Worm (Caenorhabditis elegans) whole organism, L1 larva: Measurements from ENCODE around the gene F47B8.2.
A peak's percentile ranks its signal among the peaks of the same experiment; 100 is the strongest.

Source experiments
- C04F5.9 ChIP-seq: sonication (generic microtip); optimal IDR thresholded peaks from 2 replicates; lab custom pipeline; 2016; ENCODE audit warnings: missing genetic modification characterization, missing compliant biosample characterization
- C16A3.4 ChIP-seq: fragments of 150-350 bp; optimal IDR thresholded peaks from 2 replicates; lab custom pipeline; 2014; ENCODE audit warnings: missing biosample characterization, missing genetic modification characterization
- C34B4.2 ChIP-seq: sonication (generic microtip); optimal IDR thresholded peaks from 2 replicates; lab custom pipeline; 2017; ENCODE audit warnings: mild to moderate bottlenecking, missing genetic modification characterization, missing compliant biosample characterization
- Y116A8C.19 ChIP-seq: sonication (generic microtip); optimal IDR thresholded peaks from 2 replicates; lab custom pipeline; 2016; ENCODE audit warnings: missing compliant biosample characterization, missing genetic modification characterization, borderline replicate concordance
- blmp-1 ChIP-seq: fragments of 150-350 bp; optimal IDR thresholded peaks from 2 replicates; lab custom pipeline; 2014; ENCODE audit warnings: missing biosample characterization, missing genetic modification characterization
- ceh-63 ChIP-seq: fragments of 200-800 bp; sonication (Bioruptor generic); optimal IDR thresholded peaks from 2 replicates; lab custom pipeline; 2018; ENCODE audit warnings: mild to moderate bottlenecking, missing genetic modification characterization, missing compliant biosample characterization
- ceh-8 ChIP-seq: fragments of 200-800 bp; sonication (Bioruptor generic); optimal IDR thresholded peaks from 2 replicates; lab custom pipeline; 2018; ENCODE audit warnings: mild to moderate bottlenecking, missing genetic modification characterization, moderate library complexity, missing compliant biosample characterization
- ceh-82 ChIP-seq, 3 experiments: fragments of 150-350 bp in 1 of 3; sonication (generic microtip) in 2 of 3; optimal IDR thresholded peaks; 2 replicates each; lab custom pipeline; 2014 to 2017; ENCODE audit warnings: missing biosample characterization in 3 of 3, missing genetic modification characterization in 3 of 3
- ceh-88 ChIP-seq: fragments of 200-800 bp; sonication (Bioruptor generic); IDR thresholded peaks from 2 replicates; pipeline ENCODE4 v1.3.6; 2022; ENCODE audit warnings: missing genetic modification characterization, missing compliant biosample characterization
- ceh-90 ChIP-seq: sonication (generic microtip); optimal IDR thresholded peaks from 2 replicates; lab custom pipeline; 2016; ENCODE audit warnings: missing genetic modification characterization, missing compliant biosample characterization
- dsc-1 ChIP-seq: sonication (generic microtip); optimal IDR thresholded peaks from 2 replicates; lab custom pipeline; 2016; ENCODE audit warnings: mild to moderate bottlenecking, missing genetic modification characterization, missing compliant biosample characterization
- elt-2 ChIP-seq: sonication (generic microtip); optimal IDR thresholded peaks from 2 replicates; lab custom pipeline; 2016; ENCODE audit warnings: missing genetic modification characterization, mild to moderate bottlenecking, inconsistent platforms, missing compliant biosample characterization, missing genetic modification reagents
- ets-5 ChIP-seq: fragments of 200-800 bp; sonication (Bioruptor generic); IDR thresholded peaks from 2 replicates; pipeline ENCODE4 v1.3.6; 2022; ENCODE audit warnings: missing genetic modification characterization, missing compliant biosample characterization
- fkh-10 ChIP-seq: sonication (generic microtip); optimal IDR thresholded peaks from 2 replicates; lab custom pipeline; 2017; ENCODE audit warnings: missing biosample characterization, missing genetic modification reagents, missing genetic modification characterization
- fkh-4 ChIP-seq: sonication (generic microtip); optimal IDR thresholded peaks from 2 replicates; lab custom pipeline; 2016; ENCODE audit warnings: missing compliant biosample characterization, missing genetic modification characterization, borderline replicate concordance
- hpl-2 ChIP-seq: fragments of 150-350 bp; optimal IDR thresholded peaks from 2 replicates; lab custom pipeline; 2014; ENCODE audit warnings: missing biosample characterization, missing genetic modification reagents, missing genetic modification characterization
- jun-1 ChIP-seq: fragments of 150-350 bp; optimal IDR thresholded peaks from 2 replicates; lab custom pipeline; 2014; ENCODE audit warnings: missing biosample characterization, missing genetic modification reagents, missing genetic modification characterization
- lin-13 ChIP-seq: fragments of 150-350 bp; optimal IDR thresholded peaks from 2 replicates; lab custom pipeline; 2014; ENCODE audit warnings: missing biosample characterization, missing genetic modification reagents, missing genetic modification characterization
- lin-35 ChIP-seq, 2 experiments: fragments of 150-350 bp; optimal IDR thresholded peaks; 2 replicates each; lab custom pipeline; 2014; ENCODE audit warnings: missing biosample characterization in 2 of 2, missing genetic modification characterization in 2 of 2, missing genetic modification reagents in 2 of 2
- lin-39 ChIP-seq: fragments of 150-350 bp; optimal IDR thresholded peaks from 2 replicates; lab custom pipeline; 2014; ENCODE audit warnings: missing biosample characterization, missing genetic modification reagents, missing genetic modification characterization
- lir-3 ChIP-seq: sonication (generic microtip); optimal IDR thresholded peaks from 2 replicates; lab custom pipeline; 2016; ENCODE audit warnings: mild to moderate bottlenecking, missing genetic modification characterization, moderate library complexity, missing compliant biosample characterization; ENCODE audit not compliant: poor library complexity
- lsy-2 ChIP-seq, 2 experiments: fragments of 150-350 bp; optimal IDR thresholded peaks; 2 replicates each; lab custom pipeline; 2014; ENCODE audit warnings: missing biosample characterization in 2 of 2, missing genetic modification characterization in 2 of 2
- mdl-1 ChIP-seq, 2 experiments: fragments of 150-350 bp; optimal IDR thresholded peaks; 2 replicates each; lab custom pipeline; 2014 to 2017; ENCODE audit warnings: missing biosample characterization in 2 of 2, missing genetic modification characterization in 2 of 2, inconsistent platforms in 1 of 2
- mef-2 ChIP-seq: fragments of 150-350 bp; optimal IDR thresholded peaks from 2 replicates; lab custom pipeline; 2014; ENCODE audit warnings: missing biosample characterization, missing genetic modification characterization
- mep-1 ChIP-seq: fragments of 150-350 bp; optimal IDR thresholded peaks from 2 replicates; lab custom pipeline; 2014; ENCODE audit warnings: missing biosample characterization, missing genetic modification characterization
- nhr-11 ChIP-seq: fragments of 150-350 bp; optimal IDR thresholded peaks from 2 replicates; lab custom pipeline; 2014; ENCODE audit warnings: missing biosample characterization, missing genetic modification characterization
- nhr-19 ChIP-seq: fragments of 200-800 bp; sonication (Bioruptor generic); conservative IDR thresholded peaks from 2 replicates; pipeline ENCODE4 v1.3.6; 2022; ENCODE audit warnings: missing genetic modification characterization, missing compliant biosample characterization
- nhr-20 ChIP-seq: sonication (generic microtip); optimal IDR thresholded peaks from 2 replicates; lab custom pipeline; 2016; ENCODE audit warnings: mild to moderate bottlenecking, missing genetic modification characterization, missing compliant biosample characterization
- nhr-47 ChIP-seq: sonication (generic microtip); optimal IDR thresholded peaks from 2 replicates; lab custom pipeline; 2016; ENCODE audit warnings: mild to moderate bottlenecking, missing genetic modification characterization, moderate library complexity, missing compliant biosample characterization
- nhr-71 ChIP-seq: sonication (generic microtip); optimal IDR thresholded peaks from 2 replicates; lab custom pipeline; 2016; ENCODE audit warnings: mild to moderate bottlenecking, missing genetic modification characterization, moderate library complexity, missing compliant biosample characterization
- nhr-76 ChIP-seq: sonication (generic microtip); optimal IDR thresholded peaks from 2 replicates; lab custom pipeline; 2017; ENCODE audit warnings: missing biosample characterization, missing genetic modification characterization
- pag-3 ChIP-seq: sonication (generic microtip); optimal IDR thresholded peaks from 2 replicates; lab custom pipeline; 2017; ENCODE audit warnings: missing genetic modification characterization, mild to moderate bottlenecking, missing compliant biosample characterization, antibody characterized with exemption, borderline replicate concordance; ENCODE audit not compliant: insufficient read depth
- pax-3 ChIP-seq: fragments of 200-800 bp; sonication (Bioruptor generic); optimal IDR thresholded peaks from 2 replicates; lab custom pipeline; 2018; ENCODE audit warnings: mild to moderate bottlenecking, missing genetic modification characterization, moderate library complexity, missing compliant biosample characterization
- pqm-1 ChIP-seq: sonication (generic microtip); optimal IDR thresholded peaks from 3 replicates; lab custom pipeline; 2017; ENCODE audit warnings: missing biosample characterization, missing genetic modification characterization
- rnt-1 ChIP-seq: sonication (generic microtip); optimal IDR thresholded peaks from 2 replicates; lab custom pipeline; 2016; ENCODE audit warnings: mild to moderate bottlenecking, missing genetic modification characterization, moderate library complexity, missing compliant biosample characterization
- snu-23 ChIP-seq: sonication (generic microtip); optimal IDR thresholded peaks from 2 replicates; lab custom pipeline; 2016; ENCODE audit warnings: missing genetic modification characterization, missing compliant biosample characterization
- sptf-1 ChIP-seq: fragments of 150-350 bp; optimal IDR thresholded peaks from 2 replicates; lab custom pipeline; 2014; ENCODE audit warnings: missing biosample characterization, missing genetic modification characterization
- swsn-7 ChIP-seq: sonication (generic microtip); optimal IDR thresholded peaks from 2 replicates; lab custom pipeline; 2016; ENCODE audit warnings: missing genetic modification characterization, missing compliant biosample characterization
- tbx-2 ChIP-seq: sonication (generic microtip); optimal IDR thresholded peaks from 2 replicates; lab custom pipeline; 2016; ENCODE audit warnings: missing genetic modification characterization, missing compliant biosample characterization
- tlp-1 ChIP-seq: fragments of 150-350 bp; optimal IDR thresholded peaks from 2 replicates; lab custom pipeline; 2014; ENCODE audit warnings: missing biosample characterization, missing genetic modification characterization
- unc-130 ChIP-seq: fragments of 150-350 bp; optimal IDR thresholded peaks from 2 replicates; lab custom pipeline; 2017; ENCODE audit warnings: missing biosample characterization, missing genetic modification characterization, inconsistent platforms
- unc-30 ChIP-seq: sonication (generic microtip); optimal IDR thresholded peaks from 2 replicates; lab custom pipeline; 2017; ENCODE audit warnings: missing biosample characterization, missing genetic modification characterization
- unc-62 ChIP-seq: fragments of 150-350 bp; optimal IDR thresholded peaks from 2 replicates; lab custom pipeline; 2014; ENCODE audit warnings: missing biosample characterization, missing genetic modification reagents, missing genetic modification characterization
- zag-1 ChIP-seq: fragments of 150-350 bp; optimal IDR thresholded peaks from 2 replicates; lab custom pipeline; 2014; ENCODE audit warnings: missing biosample characterization, missing genetic modification characterization

F47B8.2 gene

ce11 chrV:14322743-14323142, 6.3 kb upstream of the F47B8.2 start, which contains the start of gene F47B8.3 (continued):
- TF ChIP-seq ceh-82 (tag; optimal IDR thresholded peaks at IDR 0.05; lab: Kevin White, UChicago) (peak in 2 of 3 experiments; percentile 17 to 19), nhr-11 (tag; lab: Kevin White, UChicago) (no peak), ceh-88 (no peak), C34B4.2 (no peak), mep-1 (tag; lab: Kevin White, UChicago) (peak; percentile 77), jun-1 (tag; lab: Kevin White, UChicago) (no peak), fkh-10 (GFP tag; lab: Kevin White, UChicago) (no peak), unc-30 (tag; lab: Kevin White, UChicago) (no peak), nhr-20 (tag; lab: Kevin White, UChicago) (peak; percentile 53), pag-3 (tag; lab: Kevin White, UChicago) (peak; percentile 93), ceh-63 (GFP tag; lab: Kevin White, UChicago) (no peak), C16A3.4 (tag; lab: Kevin White, UChicago) (no peak), rnt-1 (tag; lab: Kevin White, UChicago) (peak; percentile 47), sptf-1 (tag; lab: Kevin White, UChicago) (no peak), swsn-7 (tag; lab: Kevin White, UChicago) (peak; percentile 40), unc-130 (tag; lab: Kevin White, UChicago) (no peak), tbx-2 (no peak), lsy-2 (tag; optimal IDR thresholded peaks at IDR 0.05; lab: Kevin White, UChicago) (peak; percentile 19 to 60), unc-62 (GFP tag; lab: Kevin White, UChicago) (no peak), nhr-47 (tag; lab: Kevin White, UChicago) (peak; percentile 51), ceh-8 (GFP tag; lab: Kevin White, UChicago) (no peak), mdl-1 (tag; optimal IDR thresholded peaks at IDR 0.05; lab: Kevin White, UChicago) (peak in 1 of 2 experiments; percentile 59), pqm-1 (no peak), nhr-76 (no peak), snu-23 (GFP tag; lab: Kevin White, UChicago) (peak; percentile 68), mef-2 (tag; lab: Kevin White, UChicago) (no peak), C04F5.9 (tag; lab: Kevin White, UChicago) (no peak), hpl-2 (GFP tag; lab: Kevin White, UChicago) (no peak), lir-3 (tag; lab: Kevin White, UChicago) (peak; percentile 9), zag-1 (tag; lab: Kevin White, UChicago) (no peak), tlp-1 (tag; lab: Kevin White, UChicago) (no peak), lin-35 (GFP tag; optimal IDR thresholded peaks at IDR 0.05; lab: Kevin White, UChicago) (peak; percentile 52 to 57), ets-5 (GFP tag; lab: Robert Waterston, UW) (no peak), dsc-1 (tag; lab: Kevin White, UChicago) (no peak), elt-2 (tag; lab: Kevin White, UChicago) (no peak), blmp-1 (tag; lab: Kevin White, UChicago) (peak; percentile 50), pax-3 (tag; lab: Kevin White, UChicago) (no peak), lin-13 (GFP tag; lab: Kevin White, UChicago) (no peak), lin-39 (tag; lab: Kevin White, UChicago) (no peak), Y116A8C.19 (tag; lab: Kevin White, UChicago) (no peak), fkh-4 (tag; lab: Kevin White, UChicago) (no peak), ceh-90 (tag; lab: Kevin White, UChicago) (no peak), nhr-19 (peak; percentile 20; the same call in 1 of the 2 replicates), nhr-71 (tag; lab: Kevin White, UChicago) (peak; percentile 62)
- TF ChIP-seq, all 84 proteins: peak for 22
